Worm (Caenorhabditis elegans) whole organism, L4 larva: ENCODE results near the gene F57G4.11.

Source experiments
- ceh-20 ChIP-seq: fragments of 200-800 bp; sonication (Bioruptor generic); IDR thresholded peaks from 2 replicates; pipeline ENCODE4 v1.3.6; 2022; ENCODE audit warnings: missing genetic modification reagents, missing genetic modification characterization, missing compliant biosample characterization
- lin-13 ChIP-seq: fragments of 150-350 bp; optimal IDR thresholded peaks from 2 replicates; lab custom pipeline; 2014; ENCODE audit warnings: missing biosample characterization, missing genetic modification reagents, missing genetic modification characterization
- pha-4 ChIP-seq, 2 experiments: fragments of 150-350 bp in 1 of 2; fragments of 200-800 bp in 1 of 2; sonication (Bioruptor generic) in 1 of 2; IDR thresholded peaks in 1 of 2; optimal IDR thresholded peaks in 1 of 2; 2 replicates each; pipeline versions ENCODE4 v1.3.6 to Lab custom; 2014 to 2022; ENCODE audit warnings: missing genetic modification characterization in 2 of 2, missing genetic modification reagents in 2 of 2, missing biosample characterization in 1 of 2, missing compliant biosample characterization in 1 of 2
- pqm-1 ChIP-seq: sonication (generic microtip); optimal IDR thresholded peaks from 2 replicates; lab custom pipeline; 2017; ENCODE audit warnings: missing biosample characterization, missing genetic modification characterization
- rbr-2 ChIP-seq: sonication (generic microtip); optimal IDR thresholded peaks from 2 replicates; lab custom pipeline; 2016; ENCODE audit warnings: missing genotype, missing genetic modification characterization, missing compliant biosample characterization
- set-16 ChIP-seq: fragments of 200-800 bp; sonication (Bioruptor generic); IDR thresholded peaks from 2 replicates; pipeline ENCODE4 v1.3.6; 2022; ENCODE audit warnings: missing genetic modification reagents, missing genetic modification characterization, missing compliant biosample characterization

DNA sequence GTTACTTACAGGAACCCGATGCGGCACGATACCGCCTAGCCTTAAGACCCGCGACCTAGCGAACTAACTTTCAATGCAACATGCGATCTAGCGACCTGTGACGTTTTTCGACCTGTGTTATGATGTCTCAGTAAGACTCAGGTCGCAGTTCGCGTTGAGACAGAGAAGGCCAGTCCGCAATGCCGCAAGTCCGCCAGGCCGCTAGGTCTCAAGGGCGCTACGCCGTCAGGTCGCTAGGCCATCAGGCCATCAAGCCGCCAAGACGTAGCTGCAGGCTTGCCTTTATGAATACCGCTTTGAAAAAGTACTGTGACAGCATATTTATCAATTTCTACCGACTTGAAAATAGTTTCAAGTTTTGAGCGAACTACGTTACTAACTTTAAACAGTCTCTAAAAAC lies 29.3 kb upstream of the F57G4.11 start:
- TF ChIP-seq lin-13: no peak
- no peak for TF ChIP-seq pha-4 (GFP tag; IDR thresholded peaks at IDR 0.05; lab: Robert Waterston, UW)
- no peak for TF ChIP-seq pha-4 (tag; optimal IDR thresholded peaks at IDR 0.05; lab: Kevin White, UChicago)
- TF ChIP-seq set-16 (GFP tag; lab: Robert Waterston, UW): peak; percentile 54; the same call in 1 of the 2 replicates
- no peak for TF ChIP-seq pqm-1 (tag; lab: Kevin White, UChicago)
- TF ChIP-seq rbr-2 (tag; lab: Kevin White, UChicago): no peak
- TF ChIP-seq ceh-20 (GFP tag; lab: Robert Waterston, UW): no peak
